Fruit fly (Drosophila melanogaster): ENCODE data around the gene pad.

Gene pad

DNA sequence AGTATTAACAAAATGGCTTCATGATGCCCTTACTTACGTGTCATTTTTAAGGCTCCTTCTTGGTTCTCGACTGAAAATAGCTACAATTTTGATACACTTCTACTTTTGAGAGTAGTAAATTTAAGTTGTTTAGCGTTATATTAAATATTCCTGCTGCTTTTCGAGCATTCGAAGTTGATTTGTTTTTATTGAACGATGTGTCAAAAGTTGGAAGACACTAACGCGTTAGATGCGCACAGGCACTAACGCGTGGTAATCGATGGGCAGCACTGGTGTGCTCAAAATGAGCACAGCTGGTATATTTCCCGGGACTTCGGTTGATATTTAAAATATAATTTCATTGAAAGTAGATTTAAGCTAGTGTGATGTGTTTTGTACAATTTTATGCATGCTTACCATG is 17.0 kb downstream of the pad start, which contains the start of gene CG17931 (continued):
- TF ChIP-seq hb (GFP tag; IDR thresholded peaks at IDR 0.05; ENCODE audit: partially characterized antibody), result no peak
- TF ChIP-seq CG1647 (GFP tag; optimal IDR thresholded peaks at IDR 0.05), result no peak
- TF ChIP-seq unc-4 (GFP tag; IDR thresholded peaks at IDR 0.05; ENCODE audit: partially characterized antibody), result no peak
- TF ChIP-seq CG2199 (GFP tag; IDR thresholded peaks at IDR 0.05), result peak; percentile 78
- no peak for TF ChIP-seq CG4404 (GFP tag; IDR thresholded peaks at IDR 0.05)
- TF ChIP-seq scrt (GFP tag; optimal IDR thresholded peaks at IDR 0.05), result no peak
- no peak for TF ChIP-seq lmd (GFP tag; IDR thresholded peaks at IDR 0.05)
- TF ChIP-seq CG6813 (GFP tag; optimal IDR thresholded peaks at IDR 0.05), result no peak
- TF ChIP-seq Aef1 (GFP tag; IDR thresholded peaks at IDR 0.05), result no peak
- TF ChIP-seq CG3281 (GFP tag; optimal IDR thresholded peaks at IDR 0.05), result no peak
- TF ChIP-seq CG7357 (GFP tag; IDR thresholded peaks at IDR 0.05), result no peak
- no peak for TF ChIP-seq Asciz (GFP tag; optimal IDR thresholded peaks at IDR 0.05)
- peak; percentile 30 for TF ChIP-seq bigmax (GFP tag; optimal IDR thresholded peaks at IDR 0.05)
- no peak for TF ChIP-seq tna (GFP tag; IDR thresholded peaks at IDR 0.05; ENCODE audit: partially characterized antibody)
- peak; percentile 31 for TF ChIP-seq tap (tag; optimal IDR thresholded peaks at IDR 0.05)
- no peak for TF ChIP-seq CG7786 (GFP tag; optimal IDR thresholded peaks at IDR 0.05)
- peak; percentile 64 for TF ChIP-seq ewg (GFP tag; optimal IDR thresholded peaks at IDR 0.05)
- TF ChIP-seq CHES-1-like (GFP tag; optimal IDR thresholded peaks at IDR 0.05), result peak; percentile 20
- no peak for TF ChIP-seq h (optimal IDR thresholded peaks at IDR 0.05)
- peak; percentile 60 for TF ChIP-seq trem (tag; optimal IDR thresholded peaks at IDR 0.05)
- TF ChIP-seq zen (tag; optimal IDR thresholded peaks at IDR 0.05), result peak; percentile 20
- peak; percentile 27 for TF ChIP-seq CrebB (tag; optimal IDR thresholded peaks at IDR 0.05)
- peak; percentile 56; the same call in 2 of the 3 replicates for TF ChIP-seq Opbp (GFP tag; IDR thresholded peaks at IDR 0.05; ENCODE audit: partially characterized antibody)
- peak; percentile 52; the same call in 1 of the 2 replicates for TF ChIP-seq CG13287 (GFP tag; IDR thresholded peaks at IDR 0.05; ENCODE audit: partially characterized antibody)
- TF ChIP-seq repo (GFP tag; optimal IDR thresholded peaks at IDR 0.05), result no peak
- TF ChIP-seq CG33213 (GFP tag; optimal IDR thresholded peaks at IDR 0.05), result peak; percentile 35
- peak; percentile 83 for TF ChIP-seq Med (GFP tag)
- no peak for TF ChIP-seq CG11696 (GFP tag; IDR thresholded peaks at IDR 0.05)
- TF ChIP-seq amos (GFP tag; IDR thresholded peaks at IDR 0.05; ENCODE audit: partially characterized antibody), result peak; percentile 3; the same call in 1 of the 2 replicates
- peak; percentile 3 for TF ChIP-seq zf30C (GFP tag; optimal IDR thresholded peaks at IDR 0.05)
- TF ChIP-seq vfl (GFP tag; optimal IDR thresholded peaks at IDR 0.05), result peak; percentile 21
- TF ChIP-seq Rfx (GFP tag; IDR thresholded peaks at IDR 0.05), result no peak
- TF ChIP-seq gfzf (GFP tag; optimal IDR thresholded peaks at IDR 0.05), result peak; percentile 98
- TF ChIP-seq Hmr (GFP tag; optimal IDR thresholded peaks at IDR 0.05), result peak; percentile 48
- peak; percentile 53 for TF ChIP-seq Dref (GFP tag; IDR thresholded peaks at IDR 0.05)
- no peak for TF ChIP-seq ranshi (GFP tag; IDR thresholded peaks at IDR 0.05)
- TF ChIP-seq CG17186 (GFP tag; optimal IDR thresholded peaks at IDR 0.05), result peak; percentile 92
- peak; percentile 97 for TF ChIP-seq MESR4 (GFP tag; optimal IDR thresholded peaks at IDR 0.05)
- TF ChIP-seq Nf-YC (tag; optimal IDR thresholded peaks at IDR 0.05), result peak; percentile 39
- TF ChIP-seq E2f2 (GFP tag; IDR thresholded peaks at IDR 0.05), result peak; percentile 91
- TF ChIP-seq lbe (GFP tag; optimal IDR thresholded peaks at IDR 0.05), result peak; percentile 43
- TF ChIP-seq Ets97D (GFP tag; optimal IDR thresholded peaks at IDR 0.05), result peak; percentile 82
- TF ChIP-seq CG12769 (tag; optimal IDR thresholded peaks at IDR 0.05), result peak; percentile 14
- peak; percentile 46 for TF ChIP-seq CG2116 (GFP tag; optimal IDR thresholded peaks at IDR 0.05)
- TF ChIP-seq CG3847 (GFP tag; IDR thresholded peaks at IDR 0.05), result peak; percentile 32; the same call in 1 of the 2 replicates
- TF ChIP-seq grn (GFP tag; optimal IDR thresholded peaks at IDR 0.05), result peak; percentile 8
- no peak for TF ChIP-seq dmrt11E (tag; optimal IDR thresholded peaks at IDR 0.05)
- TF ChIP-seq Lhr (GFP tag; optimal IDR thresholded peaks at IDR 0.05), result peak; percentile 60
- TF ChIP-seq CG17829 (tag; optimal IDR thresholded peaks at IDR 0.05), result peak; percentile 44
- TF ChIP-seq dm (GFP tag; optimal IDR thresholded peaks at IDR 0.05), result peak; percentile 2
- peak; percentile 49 for TF ChIP-seq BEAF-32 (GFP tag; optimal IDR thresholded peaks at IDR 0.05)
